Worm (Caenorhabditis elegans) whole organism, young adult: ENCODE measurements around the gene C06E7.2.

Experiments used
- F37B4.10 ChIP-seq: fragments of 200-800 bp; sonication (Bioruptor generic); IDR thresholded peaks from 2 replicates; pipeline ENCODE4 v1.3.6; 2022; ENCODE audit warnings: missing genetic modification characterization, missing compliant biosample characterization
- F39B2.1 ChIP-seq: fragments of 200-800 bp; sonication (Bioruptor generic); IDR thresholded peaks from 2 replicates; pipeline ENCODE4 v1.3.6; 2022; ENCODE audit warnings: missing genetic modification reagents, missing genetic modification characterization, missing compliant biosample characterization
- F52B5.7 ChIP-seq: sonication (generic microtip); optimal IDR thresholded peaks from 2 replicates; lab custom pipeline; 2016; ENCODE audit warnings: mild to moderate bottlenecking, missing genetic modification characterization, missing compliant biosample characterization
- Y53F4B.3 ChIP-seq: fragments of 200-800 bp; sonication (Bioruptor generic); IDR thresholded peaks from 2 replicates; pipeline ENCODE4 v1.3.6; 2022; ENCODE audit warnings: missing genetic modification reagents, missing genetic modification characterization, missing compliant biosample characterization
- Y79H2A.3 ChIP-seq: fragments of 200-800 bp; sonication (Bioruptor generic); conservative IDR thresholded peaks from 2 replicates; pipeline ENCODE4 v1.3.6; 2022; ENCODE audit warnings: missing genetic modification reagents, missing genetic modification characterization, missing compliant biosample characterization
- akir-1 ChIP-seq: fragments of 200-800 bp; sonication (Bioruptor generic); optimal IDR thresholded peaks from 2 replicates; lab custom pipeline; 2018; ENCODE audit warnings: mild to moderate bottlenecking, missing genetic modification characterization, moderate library complexity, missing compliant biosample characterization
- atf-7 ChIP-seq: sonication (generic microtip); optimal IDR thresholded peaks from 2 replicates; lab custom pipeline; 2017; ENCODE audit warnings: mild to moderate bottlenecking, missing genetic modification characterization, missing compliant biosample characterization
- bed-2 ChIP-seq: fragments of 200-800 bp; sonication (Bioruptor generic); IDR thresholded peaks from 2 replicates; pipeline ENCODE4 v1.3.6; 2022; ENCODE audit warnings: missing genetic modification reagents, missing genetic modification characterization, missing compliant biosample characterization
- ccch-3 ChIP-seq: fragments of 200-800 bp; sonication (Bioruptor generic); optimal IDR thresholded peaks from 2 replicates; lab custom pipeline; 2018; ENCODE audit warnings: mild to moderate bottlenecking, missing genetic modification characterization, missing compliant biosample characterization
- cebp-1 ChIP-seq, 2 experiments: fragments of 200-800 bp in 1 of 2; sonication (Bioruptor generic) in 1 of 2; sonication (generic microtip) in 1 of 2; IDR thresholded peaks in 1 of 2; optimal IDR thresholded peaks in 1 of 2; 2 replicates each; pipeline versions ENCODE4 v1.3.6 to Lab custom; 2017 to 2022; ENCODE audit warnings: missing compliant biosample characterization in 2 of 2, missing genetic modification characterization in 2 of 2, mild to moderate bottlenecking in 1 of 2, missing genetic modification reagents in 1 of 2, moderate library complexity in 1 of 2
- cebp-2 ChIP-seq: fragments of 200-800 bp; sonication (Bioruptor generic); IDR thresholded peaks from 2 replicates; pipeline ENCODE4 v1.3.6; 2022; ENCODE audit warnings: missing genetic modification characterization, missing compliant biosample characterization
- ceh-27 ChIP-seq: fragments of 200-800 bp; sonication (Bioruptor generic); optimal IDR thresholded peaks from 2 replicates; lab custom pipeline; 2018; ENCODE audit warnings: mild to moderate bottlenecking, missing genetic modification characterization, moderate library complexity, missing compliant biosample characterization
- ceh-40 ChIP-seq: fragments of 200-800 bp; sonication (Bioruptor generic); IDR thresholded peaks from 2 replicates; pipeline ENCODE4 v1.3.6; 2022; ENCODE audit warnings: missing genetic modification characterization, missing compliant biosample characterization
- ceh-58 ChIP-seq: fragments of 200-800 bp; sonication (Bioruptor generic); IDR thresholded peaks from 2 replicates; pipeline ENCODE4 v1.3.6; 2022; ENCODE audit warnings: missing genetic modification characterization, missing compliant biosample characterization
- ceh-79 ChIP-seq: sonication (generic microtip); optimal IDR thresholded peaks from 2 replicates; lab custom pipeline; 2017; ENCODE audit warnings: mild to moderate bottlenecking, missing genetic modification characterization, missing compliant biosample characterization
- ceh-91 ChIP-seq: fragments of 200-800 bp; sonication (Bioruptor generic); IDR thresholded peaks from 2 replicates; pipeline ENCODE4 v1.3.6; 2022; ENCODE audit warnings: missing genetic modification reagents, missing genetic modification characterization, missing compliant biosample characterization
- chd-7 ChIP-seq: sonication (generic microtip); optimal IDR thresholded peaks from 2 replicates; lab custom pipeline; 2016; ENCODE audit warnings: mild to moderate bottlenecking, missing genetic modification characterization, moderate library complexity, missing compliant biosample characterization
- efl-1 ChIP-seq: fragments of 150-350 bp; optimal IDR thresholded peaks from 2 replicates; lab custom pipeline; 2014; ENCODE audit warnings: missing biosample characterization, missing genetic modification reagents, missing genetic modification characterization
- egl-18 ChIP-seq: fragments of 200-800 bp; sonication (Bioruptor generic); IDR thresholded peaks from 2 replicates; pipeline ENCODE4 v1.3.6; 2022; ENCODE audit warnings: missing genetic modification reagents, missing genetic modification characterization, missing compliant biosample characterization
- egl-44 ChIP-seq: fragments of 200-800 bp; sonication (Bioruptor generic); IDR thresholded peaks from 2 replicates; pipeline ENCODE4 v1.3.6; 2022; ENCODE audit warnings: missing genetic modification reagents, missing genetic modification characterization, missing compliant biosample characterization
- hlh-12 ChIP-seq: sonication (generic microtip); optimal IDR thresholded peaks from 2 replicates; lab custom pipeline; 2016; ENCODE audit warnings: missing genetic modification characterization, missing compliant biosample characterization
- hrde-1 ChIP-seq: sonication (generic microtip); optimal IDR thresholded peaks from 2 replicates; lab custom pipeline; 2016; ENCODE audit warnings: missing genetic modification characterization, mild to moderate bottlenecking, missing compliant biosample characterization, moderate library complexity, missing genotype, missing genetic modification reagents, borderline replicate concordance
- hsf-1 ChIP-seq: fragments of 200-800 bp; sonication (Bioruptor generic); IDR thresholded peaks from 2 replicates; pipeline ENCODE4 v1.3.6; 2022; ENCODE audit warnings: missing genetic modification reagents, missing genetic modification characterization, missing compliant biosample characterization
- lin-54 ChIP-seq: fragments of 200-800 bp; sonication (Bioruptor generic); optimal IDR thresholded peaks from 2 replicates; lab custom pipeline; 2018; ENCODE audit warnings: mild to moderate bottlenecking, missing genetic modification characterization, missing compliant biosample characterization
- lsl-1 ChIP-seq: fragments of 200-800 bp; sonication (Bioruptor generic); optimal IDR thresholded peaks from 2 replicates; lab custom pipeline; 2018; ENCODE audit warnings: mild to moderate bottlenecking, missing genetic modification characterization, moderate library complexity, missing compliant biosample characterization
- lsy-27 ChIP-seq: sonication (generic microtip); optimal IDR thresholded peaks from 2 replicates; lab custom pipeline; 2017; ENCODE audit warnings: missing genetic modification characterization, mild to moderate bottlenecking, missing compliant biosample characterization, antibody characterized with exemption, missing genotype, borderline replicate concordance; ENCODE audit not compliant: insufficient read depth
- madf-6 ChIP-seq: fragments of 200-800 bp; sonication (Bioruptor generic); IDR thresholded peaks from 2 replicates; pipeline ENCODE4 v1.3.6; 2022; ENCODE audit warnings: missing genetic modification reagents, missing genetic modification characterization, missing compliant biosample characterization
- madf-8 ChIP-seq: fragments of 200-800 bp; sonication (Bioruptor generic); conservative IDR thresholded peaks from 2 replicates; pipeline ENCODE4 v1.3.6; 2022; ENCODE audit warnings: missing genetic modification reagents, missing genetic modification characterization, missing compliant biosample characterization
- mxl-1 ChIP-seq: sonication (generic microtip); optimal IDR thresholded peaks from 2 replicates; lab custom pipeline; 2016; ENCODE audit warnings: missing genetic modification characterization, missing compliant biosample characterization
- nfyb-1 ChIP-seq: fragments of 200-800 bp; sonication (Bioruptor generic); IDR thresholded peaks from 2 replicates; pipeline ENCODE4 v1.3.6; 2022; ENCODE audit warnings: missing genetic modification reagents, missing genetic modification characterization, missing compliant biosample characterization
- nhr-120 ChIP-seq: fragments of 200-800 bp; sonication (Bioruptor generic); IDR thresholded peaks from 2 replicates; pipeline ENCODE4 v1.3.6; 2022; ENCODE audit warnings: missing genetic modification characterization, missing compliant biosample characterization
- nhr-80 ChIP-seq: sonication (generic microtip); optimal IDR thresholded peaks from 2 replicates; lab custom pipeline; 2016; ENCODE audit warnings: missing genetic modification characterization, missing compliant biosample characterization
- pha-4 ChIP-seq: fragments of 150-350 bp; sonication (generic microtip); optimal IDR thresholded peaks from 2 replicates; lab custom pipeline; 2014; ENCODE audit warnings: missing biosample characterization, missing genetic modification reagents, missing genetic modification characterization
- sdz-38 ChIP-seq: sonication (generic microtip); optimal IDR thresholded peaks from 2 replicates; lab custom pipeline; 2016; ENCODE audit warnings: missing genotype, missing genetic modification characterization, missing compliant biosample characterization
- sea-2 ChIP-seq: fragments of 200-800 bp; sonication (Bioruptor generic); IDR thresholded peaks from 2 replicates; pipeline ENCODE4 v1.3.6; 2022; ENCODE audit warnings: missing genetic modification characterization, missing compliant biosample characterization
- snpc-1.1 ChIP-seq: sonication (generic microtip); optimal IDR thresholded peaks from 2 replicates; lab custom pipeline; 2017; ENCODE audit warnings: missing genetic modification characterization, mild to moderate bottlenecking, missing compliant biosample characterization, antibody characterized with exemption, moderate library complexity, missing genotype, missing genetic modification reagents; ENCODE audit not compliant: insufficient read depth
- snpc-4 ChIP-seq, 5 experiments: fragments of 150-350 bp in 1 of 5; sonication (generic microtip) in 4 of 5; optimal IDR thresholded peaks; 2 replicates each; lab custom pipeline; 2014 to 2018; ENCODE audit warnings: missing genetic modification characterization in 5 of 5, missing biosample characterization in 3 of 5, antibody characterized with exemption in 2 of 5, mild to moderate bottlenecking in 2 of 5, missing compliant biosample characterization in 2 of 5, missing genotype in 2 of 5, moderate library complexity in 2 of 5, missing genetic modification reagents in 1 of 5
- somi-1 ChIP-seq: fragments of 200-800 bp; sonication (Bioruptor generic); optimal IDR thresholded peaks from 2 replicates; lab custom pipeline; 2018; ENCODE audit warnings: mild to moderate bottlenecking, missing genetic modification characterization, missing compliant biosample characterization
- tbp1 ChIP-seq: fragments of 200-800 bp; sonication (Bioruptor generic); optimal IDR thresholded peaks from 2 replicates; lab custom pipeline; 2018; ENCODE audit warnings: mild to moderate bottlenecking, missing genetic modification characterization, missing compliant biosample characterization
- tlf-1 ChIP-seq: fragments of 200-800 bp; sonication (Bioruptor generic); optimal IDR thresholded peaks from 2 replicates; lab custom pipeline; 2018; ENCODE audit warnings: mild to moderate bottlenecking, missing genetic modification characterization, missing compliant biosample characterization
- zfh-2 ChIP-seq: fragments of 200-800 bp; sonication (Bioruptor generic); conservative IDR thresholded peaks from 2 replicates; pipeline ENCODE4 v1.3.6; 2022; ENCODE audit warnings: missing genetic modification reagents, missing genetic modification characterization, missing compliant biosample characterization
- ztf-3 ChIP-seq: fragments of 200-800 bp; sonication (Bioruptor generic); optimal IDR thresholded peaks from 2 replicates; lab custom pipeline; 2018; ENCODE audit warnings: mild to moderate bottlenecking, missing genetic modification characterization, missing compliant biosample characterization

The C06E7.2 gene

DNA sequence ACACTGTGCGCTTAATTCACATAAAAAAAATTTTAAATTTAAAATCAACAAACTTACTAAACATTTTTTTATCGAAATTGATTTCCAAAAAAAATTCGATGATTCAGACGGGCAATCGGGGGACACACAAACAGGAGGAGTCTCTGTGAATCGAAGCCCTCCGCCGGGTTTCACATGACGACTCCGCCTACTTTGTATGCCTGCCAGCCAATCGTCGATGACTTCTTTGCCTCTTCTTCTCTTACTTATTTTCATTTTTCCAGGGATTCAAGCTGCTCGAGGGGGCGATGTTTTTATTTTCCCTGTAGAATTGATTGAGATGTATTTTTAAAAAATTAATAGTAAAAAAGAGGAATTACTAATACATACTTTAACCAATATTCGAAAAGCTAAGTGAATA is 32.4 kb upstream of the C06E7.2 start, which contains the start of gene lntl-1:
TSS of gene lntl-1 (minus strand) at position 185 of the 400 bp plus-strand sequence.
- TF ChIP-seq bed-2 (no peak), zfh-2 (GFP tag; lab: Robert Waterston, UW) (no peak), nfyb-1 (GFP tag; lab: Robert Waterston, UW) (0 out of 2 replicates have a peak, but pooled peaks have one; percentile 52)

DNA sequence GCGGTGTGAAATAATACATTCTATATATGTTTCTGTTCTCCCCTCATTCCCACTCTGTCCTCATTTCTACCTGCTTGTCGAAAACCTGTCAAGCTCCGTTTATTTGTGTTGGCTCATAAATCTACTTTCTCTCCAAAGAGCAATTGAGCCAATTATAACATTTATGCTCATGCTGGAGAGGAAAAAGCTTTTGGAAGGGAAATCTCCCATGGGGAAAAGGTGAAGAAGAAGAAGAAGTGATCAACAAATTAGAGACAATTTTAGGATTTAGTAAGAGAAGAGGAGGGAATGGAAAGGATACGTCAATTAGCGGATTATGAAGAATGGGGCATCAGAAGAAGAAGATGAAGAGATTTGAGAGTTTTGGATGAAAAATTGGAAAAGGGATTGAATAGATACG is 29.5 kb upstream of the C06E7.2 start:
- no peak for TF ChIP-seq Y53F4B.3 (GFP tag; lab: Robert Waterston, UW)

DNA sequence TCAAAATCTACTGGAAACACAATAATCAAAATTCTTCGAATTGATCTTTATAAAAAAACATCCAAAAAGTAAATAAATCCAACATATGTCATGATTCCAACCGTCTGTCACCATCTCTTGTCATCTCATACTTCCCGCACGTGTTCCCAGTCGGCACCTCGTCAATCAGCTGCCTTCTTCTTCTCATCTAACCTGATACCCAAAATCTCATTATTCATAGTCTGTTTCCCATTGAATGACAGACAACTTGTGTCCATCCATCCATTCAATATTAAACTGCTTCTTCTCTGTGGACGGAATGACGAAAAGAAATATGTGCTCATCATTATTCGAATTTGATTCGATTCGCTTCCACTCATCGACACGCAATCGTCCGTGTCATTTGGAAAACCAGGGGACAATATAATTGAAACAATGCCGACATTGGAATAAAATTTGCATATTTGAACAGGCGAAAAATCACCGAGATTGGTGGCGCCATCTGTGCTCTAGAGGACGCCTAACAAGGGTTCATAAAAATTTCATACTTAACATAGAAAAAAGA is 28.1 kb upstream of the C06E7.2 start:
- no peak for TF ChIP-seq bed-2
- no peak for TF ChIP-seq ceh-27 (GFP tag; lab: Kevin White, UChicago)
- TF ChIP-seq madf-6 (GFP tag; lab: Robert Waterston, UW), result 0 out of 2 replicates have a peak, but pooled peaks have one; percentile 23
- no peak for TF ChIP-seq snpc-4 (GFP tag; optimal IDR thresholded peaks at IDR 0.05; lab: Kevin White, UChicago)
- peak in 1 of 4 experiments; percentile 77 for TF ChIP-seq snpc-4 (tag; optimal IDR thresholded peaks at IDR 0.05; lab: Kevin White, UChicago)
- TF ChIP-seq ceh-40 (GFP tag; lab: Robert Waterston, UW), result no peak
- TF ChIP-seq nhr-120, result no peak
- 0 out of 2 replicates have a peak, but pooled peaks have one; percentile 20 for TF ChIP-seq hsf-1 (GFP tag; lab: Robert Waterston, UW)
- TF ChIP-seq chd-7, result no peak
- no peak for TF ChIP-seq nhr-80
- no peak for TF ChIP-seq atf-7 (tag; lab: Kevin White, UChicago)
- TF ChIP-seq tlf-1 (GFP tag; lab: Kevin White, UChicago), result no peak
- TF ChIP-seq Y79H2A.3 (GFP tag; lab: Robert Waterston, UW), result no peak
- no peak for TF ChIP-seq cebp-2
- peak; percentile 71 for TF ChIP-seq hrde-1
- TF ChIP-seq ztf-3 (GFP tag; lab: Kevin White, UChicago), result no peak
- TF ChIP-seq ccch-3 (GFP tag; lab: Kevin White, UChicago), result no peak
- no peak for TF ChIP-seq lsy-27 (tag; lab: Kevin White, UChicago)
- no peak for TF ChIP-seq pha-4 (tag; lab: Kevin White, UChicago)
- TF ChIP-seq ceh-79 (tag; lab: Kevin White, UChicago), result no peak
- no peak for TF ChIP-seq sea-2 (GFP tag; lab: Robert Waterston, UW)
- no peak for TF ChIP-seq cebp-1 (GFP tag; IDR thresholded peaks at IDR 0.05; lab: Robert Waterston, UW)
- TF ChIP-seq cebp-1 (tag; optimal IDR thresholded peaks at IDR 0.05; lab: Kevin White, UChicago), result no peak
- TF ChIP-seq snpc-1.1 (tag; lab: Kevin White, UChicago), result no peak
- TF ChIP-seq somi-1, result no peak
- TF ChIP-seq F37B4.10, result no peak
- TF ChIP-seq F52B5.7 (tag; lab: Kevin White, UChicago), result no peak
- no peak for TF ChIP-seq egl-18
- no peak for TF ChIP-seq egl-44 (GFP tag; lab: Robert Waterston, UW)
- no peak for TF ChIP-seq sdz-38 (tag; lab: Kevin White, UChicago)
- TF ChIP-seq ceh-58 (GFP tag; lab: Robert Waterston, UW), result no peak

DNA sequence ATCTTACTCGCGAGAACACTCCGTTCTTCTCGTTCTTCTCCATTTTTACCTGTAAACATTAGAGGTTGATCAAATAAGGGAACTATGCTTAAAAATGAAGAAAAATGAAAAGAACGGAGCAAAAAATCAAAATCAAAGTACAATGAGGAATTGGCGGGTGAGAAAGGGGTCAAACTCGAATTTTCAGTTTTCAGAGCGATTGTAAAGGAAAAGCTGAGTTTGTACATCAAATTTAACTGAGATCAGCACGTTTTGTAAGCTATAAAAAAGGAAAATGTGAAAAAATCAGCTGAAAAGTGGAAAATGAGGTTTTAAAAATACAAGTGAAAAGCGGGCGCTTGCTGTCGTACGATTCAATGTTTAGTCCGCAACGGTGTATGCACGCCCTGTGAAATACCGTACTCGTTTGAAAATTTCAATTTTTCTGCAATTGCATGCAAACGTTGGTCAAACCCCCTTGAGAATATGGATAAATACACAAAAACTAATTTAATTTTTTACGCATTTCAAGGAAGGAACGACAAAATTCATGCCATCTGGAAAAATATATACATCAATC is 25.1 kb upstream of the C06E7.2 start, which contains the start of gene oops-1:
TSS of gene oops-1 (minus strand) at position 51 of the 559 bp plus-strand sequence.
- TF ChIP-seq tbp1 (GFP tag; lab: Kevin White, UChicago) (peak; percentile 26), madf-8 (GFP tag; lab: Robert Waterston, UW) (peak; percentile 20; the same call in 1 of the 2 replicates), lsl-1 (GFP tag; lab: Kevin White, UChicago) (peak; percentile 80), hlh-12 (tag; lab: Kevin White, UChicago) (no peak), ceh-91 (0 out of 2 replicates have a peak, but pooled peaks have one; percentile 23), lin-54 (GFP tag; lab: Kevin White, UChicago) (no peak), F39B2.1 (GFP tag; lab: Robert Waterston, UW) (no peak), snpc-4 (GFP tag; optimal IDR thresholded peaks at IDR 0.05; lab: Kevin White, UChicago) (no peak), snpc-4 (tag; optimal IDR thresholded peaks at IDR 0.05; lab: Kevin White, UChicago) (peak in 3 of 4 experiments; percentile 83 to 85 (median 84)), mxl-1 (no peak), efl-1 (GFP tag; lab: Kevin White, UChicago) (peak; percentile 57), akir-1 (GFP tag; lab: Kevin White, UChicago) (no peak)
